Fruit fly (Drosophila melanogaster) whole organism, embryonic: ENCODE measurements around the gene Nagk.

Experiments used
- ATbp ChIP-seq: fragments of 200-800 bp; sonication (Bioruptor generic); optimal IDR thresholded peaks from 2 replicates; lab custom pipeline; 2017; ENCODE audit warnings: missing biosample characterization, mild to moderate bottlenecking, missing genetic modification characterization, missing genetic modification reagents
- Asciz ChIP-seq: fragments of 200-800 bp; sonication (Bioruptor generic); optimal IDR thresholded peaks from 2 replicates; lab custom pipeline; 2017; ENCODE audit warnings: missing biosample characterization, mild to moderate bottlenecking, missing genetic modification characterization, missing genetic modification reagents
- Atf-2 ChIP-seq: fragments of 200-800 bp; sonication (Bioruptor generic); optimal IDR thresholded peaks from 2 replicates; lab custom pipeline; 2016; ENCODE audit warnings: missing biosample characterization, missing genetic modification characterization
- CG10654 ChIP-seq: fragments of 200-800 bp; sonication (Bioruptor generic); optimal IDR thresholded peaks from 2 replicates; lab custom pipeline; 2016; ENCODE audit warnings: missing biosample characterization, missing genetic modification characterization
- CG10979 ChIP-seq: fragments of 200-800 bp; sonication (Bioruptor generic); optimal IDR thresholded peaks from 2 replicates; lab custom pipeline; 2018; ENCODE audit warnings: missing biosample characterization, mild to moderate bottlenecking, missing genetic modification characterization, moderate library complexity
- CG12155 ChIP-seq: fragments of 200-800 bp; sonication (Bioruptor generic); optimal IDR thresholded peaks from 3 replicates; lab custom pipeline; 2016; ENCODE audit warnings: missing biosample characterization, missing genetic modification characterization
- CG12219 ChIP-seq: fragments of 200-800 bp; sonication (Bioruptor generic); optimal IDR thresholded peaks from 3 replicates; lab custom pipeline; 2018; ENCODE audit warnings: missing biosample characterization, mild to moderate bottlenecking, missing genetic modification characterization
- CG13775 ChIP-seq: fragments of 200-800 bp; sonication (Bioruptor generic); optimal IDR thresholded peaks from 3 replicates; lab custom pipeline; 2017; ENCODE audit warnings: missing biosample characterization, mild to moderate bottlenecking, missing genetic modification characterization
- CG17186 ChIP-seq: fragments of 200-800 bp; sonication (Bioruptor generic); optimal IDR thresholded peaks from 3 replicates; lab custom pipeline; 2017; ENCODE audit warnings: missing biosample characterization, missing genetic modification reagents, missing genetic modification characterization
- CG17328 ChIP-seq: fragments of 200-800 bp; sonication (Bioruptor generic); IDR thresholded peaks from 2 replicates; pipeline ENCODE4 v1.3.6; 2022; ENCODE audit warnings: missing biosample characterization, missing genetic modification characterization
- CG2116 ChIP-seq: fragments of 200-800 bp; sonication (Bioruptor generic); optimal IDR thresholded peaks from 3 replicates; lab custom pipeline; 2018; ENCODE audit warnings: missing biosample characterization, mild to moderate bottlenecking, missing genetic modification characterization
- CG30431 ChIP-seq: fragments of 200-800 bp; sonication (Bioruptor generic); optimal IDR thresholded peaks from 2 replicates; lab custom pipeline; 2017; ENCODE audit warnings: missing biosample characterization, missing genetic modification characterization
- CG42726 ChIP-seq: fragments of 200-800 bp; sonication (Bioruptor generic); IDR thresholded peaks from 2 replicates; pipeline ENCODE4 v1.3.6; 2022; ENCODE audit warnings: missing biosample characterization, missing genetic modification characterization; ENCODE audit not compliant: partially characterized antibody
- CG4424 ChIP-seq: fragments of 200-800 bp; sonication (Bioruptor generic); optimal IDR thresholded peaks from 3 replicates; lab custom pipeline; 2016; ENCODE audit warnings: missing biosample characterization, missing genetic modification characterization
- CG4854 ChIP-seq: fragments of 200-800 bp; sonication (Bioruptor generic); optimal IDR thresholded peaks from 2 replicates; lab custom pipeline; 2016; ENCODE audit warnings: missing biosample characterization, missing genetic modification characterization, inconsistent platforms
- CG5180 ChIP-seq: fragments of 200-800 bp; sonication (Bioruptor generic); optimal IDR thresholded peaks from 3 replicates; lab custom pipeline; 2017; ENCODE audit warnings: missing biosample characterization, missing genetic modification characterization, mild to moderate bottlenecking, moderate library complexity, missing genetic modification reagents
- CG6654 ChIP-seq: fragments of 200-800 bp; sonication (Bioruptor generic); optimal IDR thresholded peaks from 2 replicates; lab custom pipeline; 2017; ENCODE audit warnings: missing biosample characterization, mild to moderate bottlenecking, missing genetic modification characterization
- CG6854 ChIP-seq: fragments of 200-800 bp; sonication (Bioruptor generic); optimal IDR thresholded peaks from 3 replicates; lab custom pipeline; 2017; ENCODE audit warnings: missing biosample characterization, mild to moderate bottlenecking, missing genetic modification characterization
- CG8478 ChIP-seq: fragments of >200 bp; optimal IDR thresholded peaks from 2 replicates; lab custom pipeline; 2018
- E2f1 ChIP-seq: fragments of 200-800 bp; sonication (Bioruptor generic); IDR thresholded peaks from 2 replicates; pipeline ENCODE4 v1.3.6; 2022; ENCODE audit warnings: missing biosample characterization, missing genetic modification characterization
- Hr78 ChIP-seq, 2 experiments: fragments of 200-800 bp in 1 of 2; fragments of >200 bp in 1 of 2; sonication (Bioruptor generic) in 1 of 2; optimal IDR thresholded peaks; 2 replicates each; lab custom pipeline; 2017 to 2019; ENCODE audit warnings: missing biosample characterization in 2 of 2, missing genetic modification characterization in 2 of 2, mild to moderate bottlenecking in 1 of 2, moderate library complexity in 1 of 2
- Jarid2 ChIP-seq: fragments of 200-800 bp; sonication (Bioruptor generic); optimal IDR thresholded peaks from 3 replicates; lab custom pipeline; 2017; ENCODE audit warnings: mild to moderate bottlenecking, missing biosample characterization, missing genetic modification reagents, missing genetic modification characterization
- Lpt ChIP-seq: fragments of >200 bp; optimal IDR thresholded peaks from 2 replicates; lab custom pipeline; 2018; ENCODE audit warnings: missing biosample characterization, missing genetic modification characterization
- MBD-R2 ChIP-seq: fragments of 200-800 bp; sonication (Bioruptor generic); IDR thresholded peaks from 2 replicates; pipeline ENCODE4 v1.3.6; 2022; ENCODE audit warnings: missing biosample characterization, missing genetic modification characterization
- NC2α ChIP-seq: fragments of 200-800 bp; sonication (Bioruptor generic); optimal IDR thresholded peaks from 2 replicates; lab custom pipeline; 2016; ENCODE audit warnings: missing biosample characterization, missing genetic modification characterization
- Nf-YA ChIP-seq: fragments of 200-800 bp; sonication (Bioruptor generic); IDR thresholded peaks from 2 replicates; pipeline ENCODE4 v1.3.6; 2022; ENCODE audit warnings: missing biosample characterization, missing genetic modification characterization
- Spps ChIP-seq: fragments of 200-800 bp; sonication (Bioruptor generic); optimal IDR thresholded peaks from 2 replicates; lab custom pipeline; 2018; ENCODE audit warnings: missing biosample characterization, mild to moderate bottlenecking, missing genetic modification characterization
- Ssrp ChIP-seq: fragments of 200-800 bp; sonication (Bioruptor generic); optimal IDR thresholded peaks from 2 replicates; lab custom pipeline; 2018; ENCODE audit warnings: missing biosample characterization, mild to moderate bottlenecking, missing genetic modification characterization, moderate library complexity
- Tbp ChIP-seq: fragments of >200 bp; optimal IDR thresholded peaks from 2 replicates; lab custom pipeline; 2018; ENCODE audit warnings: missing biosample characterization, missing genetic modification characterization
- aop ChIP-seq: fragments of 200-800 bp; sonication (Bioruptor generic); IDR thresholded peaks from 2 replicates; pipeline ENCODE4 v1.3.6; 2022; ENCODE audit warnings: missing biosample characterization, missing genetic modification characterization
- cg ChIP-seq: fragments of 200-800 bp; sonication (Bioruptor generic); optimal IDR thresholded peaks from 3 replicates; lab custom pipeline; 2019; ENCODE audit warnings: missing biosample characterization, mild to moderate bottlenecking, missing genetic modification characterization, moderate library complexity
- ewg ChIP-seq: fragments of 200-800 bp; sonication (Bioruptor generic); optimal IDR thresholded peaks from 3 replicates; lab custom pipeline; 2017; ENCODE audit warnings: mild to moderate bottlenecking, missing biosample characterization, missing genetic modification reagents, missing genetic modification characterization
- exex ChIP-seq: fragments of 200-800 bp; sonication (Bioruptor generic); optimal IDR thresholded peaks from 4 replicates; lab custom pipeline; 2018; ENCODE audit warnings: missing biosample characterization, mild to moderate bottlenecking, missing genetic modification characterization, moderate library complexity
- fd96Cb ChIP-seq: fragments of 200-800 bp; sonication (Bioruptor generic); optimal IDR thresholded peaks from 2 replicates; lab custom pipeline; 2018; ENCODE audit warnings: missing biosample characterization, mild to moderate bottlenecking, missing genetic modification characterization, moderate library complexity
- grn ChIP-seq: fragments of 200-800 bp; sonication (Bioruptor generic); optimal IDR thresholded peaks from 3 replicates; lab custom pipeline; 2017; ENCODE audit warnings: missing biosample characterization, missing genetic modification characterization
- hb ChIP-seq: fragments of 200-800 bp; sonication (Bioruptor generic); IDR thresholded peaks from 3 replicates; pipeline ENCODE4 v1.3.6; 2022; ENCODE audit warnings: missing biosample characterization, missing genetic modification characterization; ENCODE audit not compliant: partially characterized antibody
- jigr1 ChIP-seq: fragments of 200-800 bp; sonication (Bioruptor generic); IDR thresholded peaks from 3 replicates; pipeline ENCODE4 v1.3.6; 2022; ENCODE audit warnings: missing biosample characterization, missing genetic modification characterization
- lov ChIP-seq, 2 experiments: fragments of 200-800 bp in 1 of 2; fragments of >200 bp in 1 of 2; sonication (Bioruptor generic) in 1 of 2; IDR thresholded peaks in 1 of 2; optimal IDR thresholded peaks in 1 of 2; 2 replicates in 1 of 2; 3 replicates in 1 of 2; pipeline versions ENCODE4 v1.3.6 to Lab custom; 2017 to 2022; ENCODE audit warnings: missing biosample characterization in 1 of 2, missing genetic modification characterization in 1 of 2
- luna ChIP-seq: fragments of 200-800 bp; sonication (Bioruptor generic); optimal IDR thresholded peaks from 2 replicates; lab custom pipeline; 2016; ENCODE audit warnings: missing biosample characterization, missing genetic modification characterization
- peb ChIP-seq: fragments of 200-800 bp; sonication (Bioruptor generic); IDR thresholded peaks from 2 replicates; pipeline ENCODE4 v1.3.6; 2022; ENCODE audit warnings: missing biosample characterization, missing genetic modification characterization
- ro ChIP-seq: fragments of 200-800 bp; sonication (Bioruptor generic); IDR thresholded peaks from 2 replicates; pipeline ENCODE4 v1.3.6; 2022; ENCODE audit warnings: missing biosample characterization, missing genetic modification characterization
- sens ChIP-seq: fragments of 200-800 bp; sonication (Bioruptor generic); peaks from one replicate; lab custom pipeline; 2016; ENCODE audit warnings: missing biosample characterization, missing genetic modification characterization
- sna ChIP-seq: fragments of 200-800 bp; sonication (Bioruptor generic); IDR thresholded peaks from 2 replicates; pipeline ENCODE4 v1.3.6; 2022; ENCODE audit warnings: missing biosample characterization, missing genetic modification characterization; ENCODE audit not compliant: partially characterized antibody
- sqz ChIP-seq: fragments of 200-800 bp; sonication (Bioruptor generic); optimal IDR thresholded peaks from 3 replicates; lab custom pipeline; 2018; ENCODE audit warnings: missing biosample characterization, mild to moderate bottlenecking, missing genetic modification characterization
- ssp ChIP-seq: fragments of 200-800 bp; sonication (Bioruptor generic); IDR thresholded peaks from 2 replicates; pipeline ENCODE4 v1.3.6; 2022; ENCODE audit warnings: missing biosample characterization, missing genetic modification characterization
- tio ChIP-seq: fragments of 200-800 bp; sonication (Bioruptor generic); optimal IDR thresholded peaks from 2 replicates; lab custom pipeline; 2017; ENCODE audit warnings: missing biosample characterization, missing genetic modification characterization, inconsistent platforms
- trem ChIP-seq: fragments of 200-800 bp; optimal IDR thresholded peaks from 3 replicates; lab custom pipeline; 2019; ENCODE audit warnings: missing biosample characterization, mild to moderate bottlenecking, missing genetic modification characterization, moderate library complexity
- wek ChIP-seq: fragments of 200-800 bp; sonication (Bioruptor generic); optimal IDR thresholded peaks from 3 replicates; lab custom pipeline; 2018; ENCODE audit warnings: missing biosample characterization, mild to moderate bottlenecking, missing genetic modification characterization, moderate library complexity
- z ChIP-seq: fragments of 200-800 bp; sonication (Bioruptor generic); IDR thresholded peaks from 3 replicates; pipeline ENCODE4 v1.3.6; 2022; ENCODE audit warnings: missing biosample characterization, missing genetic modification characterization

Nagk gene

dm6 chr3R:15319912-15320746 is 22.9 kb downstream of the Nagk start, which contains the start of the genes CG6276 and CG44040 (continued):
- TF ChIP-seq CG4424 (GFP tag; lab: Kevin White, UChicago) (peak; percentile 40), Atf-2 (GFP tag; lab: Kevin White, UChicago) (no peak), sens (GFP tag; lab: Kevin White, UChicago) (peak; percentile 88), CG8478 (lab: Kevin White, UChicago) (no peak), NC2α (no peak), ro (0 out of 2 replicates have a peak, but pooled peaks have one; percentile 20), fd96Cb (tag; lab: Kevin White, UChicago) (no peak), Tbp (no peak), Jarid2 (GFP tag; lab: Kevin White, UChicago) (no peak), peb (GFP tag; lab: Robert Waterston, UW) (no peak), hb (GFP tag; lab: Robert Waterston, UW) (no peak), CG13775 (peak; percentile 48), grn (GFP tag; lab: Kevin White, UChicago) (no peak), lov (optimal IDR thresholded peaks at IDR 0.05; lab: Kevin White, UChicago) (no peak), lov (GFP tag; IDR thresholded peaks at IDR 0.05; lab: Robert Waterston, UW) (no peak), ewg (GFP tag; lab: Kevin White, UChicago) (no peak), CG10979 (peak; percentile 23), Hr78 (GFP tag; optimal IDR thresholded peaks at IDR 0.05; lab: Kevin White, UChicago) (no peak), CG42726 (no peak), CG2116 (GFP tag; lab: Kevin White, UChicago) (peak; percentile 24), jigr1 (GFP tag; lab: Robert Waterston, UW) (no peak), CG17186 (GFP tag; lab: Kevin White, UChicago) (no peak), tio (GFP tag; lab: Kevin White, UChicago) (no peak), E2f1 (0 out of 2 replicates have a peak, but pooled peaks have one; percentile 32), Nf-YA (GFP tag; lab: Robert Waterston, UW) (no peak), MBD-R2 (GFP tag; lab: Robert Waterston, UW) (peak; percentile 77), CG12219 (GFP tag; lab: Kevin White, UChicago) (peak; percentile 22), wek (GFP tag; lab: Kevin White, UChicago) (no peak), CG10654 (GFP tag; lab: Kevin White, UChicago) (peak; percentile 23), CG6854 (GFP tag; lab: Kevin White, UChicago) (no peak), ssp (GFP tag; lab: Robert Waterston, UW) (no peak), luna (GFP tag; lab: Kevin White, UChicago) (peak; percentile 34), aop (peak; percentile 23; the same call in 1 of the 2 replicates), trem (tag; lab: Kevin White, UChicago) (peak; percentile 27), CG12155 (GFP tag; lab: Kevin White, UChicago) (peak; percentile 5), CG30431 (GFP tag; lab: Kevin White, UChicago) (peak; percentile 5), z (no peak), Asciz (GFP tag; lab: Kevin White, UChicago) (peak; percentile 23), Ssrp (tag; lab: Kevin White, UChicago) (peak; percentile 22), ATbp (GFP tag; lab: Kevin White, UChicago) (peak; percentile 36), CG17328 (GFP tag; lab: Robert Waterston, UW) (peak; percentile 24), sna (GFP tag; lab: Robert Waterston, UW) (no peak), CG6654 (GFP tag; lab: Kevin White, UChicago) (no peak), cg (no peak), exex (tag; lab: Kevin White, UChicago) (no peak), CG4854 (GFP tag; lab: Kevin White, UChicago) (peak; percentile 25), sqz (GFP tag; lab: Kevin White, UChicago) (no peak), CG5180 (GFP tag; lab: Kevin White, UChicago) (no peak), Lpt (GFP tag; lab: Kevin White, UChicago) (no peak), Spps (tag; lab: Kevin White, UChicago) (no peak)
